Worm (Caenorhabditis elegans): Measurements from ENCODE around the gene C16A11.2.

The C16A11.2 gene

DNA sequence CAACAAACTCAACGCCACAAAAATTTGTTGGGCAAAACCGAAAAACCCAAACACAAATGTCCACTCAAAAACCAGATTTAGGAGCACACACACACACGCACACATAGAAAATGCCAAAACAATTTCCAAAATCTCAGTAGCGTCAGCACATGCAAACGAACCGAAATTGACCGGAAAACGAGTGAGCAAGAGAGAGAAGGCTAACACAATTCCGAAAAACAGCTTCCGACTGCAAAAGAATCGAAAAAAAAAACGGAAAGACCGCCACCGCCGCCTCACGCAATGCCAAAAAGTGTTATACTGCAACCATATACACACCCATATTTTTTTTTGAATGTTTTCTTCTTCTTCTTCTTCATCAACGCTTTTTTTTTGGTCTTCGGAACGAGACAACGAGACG is 53.8 kb downstream of the C16A11.2 start:
- TF ChIP-seq ces-1 (GFP tag; optimal IDR thresholded peaks at IDR 0.05), result peak; percentile 19
- no peak for TF ChIP-seq blmp-1 (tag; optimal IDR thresholded peaks at IDR 0.05)

DNA sequence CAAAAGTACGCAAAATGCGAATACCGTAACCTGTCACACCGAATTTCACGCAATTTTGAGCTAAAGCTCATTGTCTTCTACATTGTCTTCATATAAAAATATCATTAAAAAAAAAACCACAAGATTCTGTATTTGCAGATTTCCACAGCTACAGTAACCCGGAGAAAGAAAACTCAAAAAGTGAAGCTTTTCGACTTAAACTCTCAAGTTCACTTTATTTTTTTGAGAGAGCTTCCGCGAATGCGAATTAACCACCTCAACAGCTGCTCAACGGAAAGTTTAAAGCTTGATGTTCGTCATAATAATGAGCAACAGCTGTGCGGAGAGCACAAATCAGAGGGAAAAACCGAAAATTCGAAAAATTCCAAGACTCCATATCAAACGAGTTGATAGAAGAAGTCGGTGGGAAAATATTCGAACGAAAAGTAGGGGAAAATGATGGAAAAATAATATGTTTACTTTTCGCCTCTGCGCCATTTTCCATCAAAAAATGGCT is 55.1 kb downstream of the C16A11.2 start:
- TF ChIP-seq nhr-28 (tag; optimal IDR thresholded peaks at IDR 0.05), result no peak
- peak; percentile 98 for TF ChIP-seq hlh-1 (tag; optimal IDR thresholded peaks at IDR 0.05)
- peak; percentile 43 for TF ChIP-seq unc-62 (GFP tag; optimal IDR thresholded peaks at IDR 0.05)

DNA sequence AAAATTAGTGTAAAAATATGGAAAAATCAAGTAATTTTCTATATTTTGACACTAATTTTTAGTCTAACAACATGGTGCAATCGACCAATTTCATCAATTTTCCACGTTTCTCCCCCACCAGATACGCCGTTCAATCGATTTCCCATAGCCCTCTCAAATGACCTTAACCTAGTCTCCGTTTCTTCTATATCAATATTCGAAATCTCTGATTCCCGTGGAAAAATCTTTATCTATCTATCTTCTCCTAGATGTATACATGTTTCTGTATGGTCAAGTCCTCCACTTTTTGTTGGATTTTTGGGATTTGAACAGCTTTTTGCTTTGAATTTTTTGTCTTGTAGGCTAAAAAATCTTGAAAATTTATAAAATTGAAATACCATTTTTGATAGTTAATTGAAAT is 56.2 kb downstream of the C16A11.2 start:
- TF ChIP-seq elt-1 (tag; optimal IDR thresholded peaks at IDR 0.05; ENCODE audit: borderline replicate concordance, insufficient read depth), result peak; percentile 90
- TF ChIP-seq ceh-83 (GFP tag; optimal IDR thresholded peaks at IDR 0.05), result no peak
